Fruit fly (Drosophila melanogaster) whole organism, embryonic: ENCODE results near the gene Cyt-c1.

ENCODE experiments used
- Asciz ChIP-seq: fragments of 200-800 bp; sonication (Bioruptor generic); optimal IDR thresholded peaks from 2 replicates; lab custom pipeline; 2017; ENCODE audit warnings: missing biosample characterization, mild to moderate bottlenecking, missing genetic modification characterization, missing genetic modification reagents
- Atf-2 ChIP-seq: fragments of 200-800 bp; sonication (Bioruptor generic); optimal IDR thresholded peaks from 2 replicates; lab custom pipeline; 2016; ENCODE audit warnings: missing biosample characterization, missing genetic modification characterization
- Atf6 ChIP-seq: fragments of 200-800 bp; sonication (Bioruptor generic); IDR thresholded peaks from 2 replicates; pipeline ENCODE4 v1.3.6; 2022; ENCODE audit warnings: missing biosample characterization, missing genetic modification characterization
- BEAF-32 ChIP-seq: fragments of 200-800 bp; sonication (Bioruptor generic); optimal IDR thresholded peaks from 3 replicates; lab custom pipeline; 2017; ENCODE audit warnings: missing biosample characterization, missing genetic modification characterization, mild to moderate bottlenecking, moderate library complexity, missing genetic modification reagents
- CG10543 ChIP-seq: fragments of 200-800 bp; sonication (Bioruptor generic); optimal IDR thresholded peaks from 3 replicates; lab custom pipeline; 2017; ENCODE audit warnings: missing biosample characterization, mild to moderate bottlenecking, missing genetic modification characterization, moderate library complexity
- CG10565 ChIP-seq: fragments of 200-800 bp; sonication (Bioruptor generic); optimal IDR thresholded peaks from 3 replicates; lab custom pipeline; 2016; ENCODE audit warnings: missing biosample characterization, mild to moderate bottlenecking, missing genetic modification characterization
- CG12071 ChIP-seq: fragments of 200-800 bp; sonication (Bioruptor generic); optimal IDR thresholded peaks from 3 replicates; lab custom pipeline; 2018; ENCODE audit warnings: missing biosample characterization, mild to moderate bottlenecking, missing genetic modification characterization
- CG12236 ChIP-seq: fragments of 200-800 bp; sonication (Bioruptor generic); optimal IDR thresholded peaks from 2 replicates; lab custom pipeline; 2016; ENCODE audit warnings: missing biosample characterization, missing genetic modification characterization
- CG12942 ChIP-seq: fragments of 200-800 bp; sonication (Bioruptor generic); optimal IDR thresholded peaks from 3 replicates; lab custom pipeline; 2016; ENCODE audit warnings: missing biosample characterization, missing genetic modification characterization
- CG14441 ChIP-seq: fragments of 200-800 bp; sonication (Bioruptor generic); IDR thresholded peaks from 2 replicates; pipeline ENCODE4 v1.3.6; 2022; ENCODE audit warnings: missing biosample characterization, missing genetic modification characterization
- CG1602 ChIP-seq: fragments of 200-800 bp; sonication (Bioruptor generic); optimal IDR thresholded peaks from 3 replicates; lab custom pipeline; 2016; ENCODE audit warnings: missing biosample characterization, missing genetic modification characterization
- CG16863 ChIP-seq: fragments of 200-800 bp; sonication (Bioruptor generic); optimal IDR thresholded peaks from 3 replicates; lab custom pipeline; 2016; ENCODE audit warnings: missing biosample characterization, missing genetic modification characterization
- CG17328 ChIP-seq: fragments of 200-800 bp; sonication (Bioruptor generic); IDR thresholded peaks from 2 replicates; pipeline ENCODE4 v1.3.6; 2022; ENCODE audit warnings: missing biosample characterization, missing genetic modification characterization
- CG1792 ChIP-seq: fragments of 200-800 bp; sonication (Bioruptor generic); optimal IDR thresholded peaks from 2 replicates; lab custom pipeline; 2016; ENCODE audit warnings: missing biosample characterization, missing genetic modification characterization
- CG18599 ChIP-seq: fragments of 200-800 bp; sonication (Bioruptor generic); optimal IDR thresholded peaks from 3 replicates; lab custom pipeline; 2017; ENCODE audit warnings: missing biosample characterization, missing genetic modification characterization, mild to moderate bottlenecking, moderate library complexity, missing genetic modification reagents
- CG2712 ChIP-seq: fragments of 200-800 bp; optimal IDR thresholded peaks from 3 replicates; lab custom pipeline; 2019; ENCODE audit warnings: missing biosample characterization, mild to moderate bottlenecking, missing genetic modification characterization, moderate library complexity
- CG32532 ChIP-seq: fragments of 200-800 bp; sonication (Bioruptor generic); IDR thresholded peaks from 2 replicates; pipeline ENCODE4 v1.3.6; 2022; ENCODE audit warnings: missing biosample characterization, missing genetic modification characterization
- CG4730 ChIP-seq: fragments of 200-800 bp; sonication (Bioruptor generic); IDR thresholded peaks from 2 replicates; pipeline ENCODE4 v1.3.6; 2022; ENCODE audit warnings: missing biosample characterization, missing genetic modification characterization
- CG8281 ChIP-seq: fragments of 200-800 bp; sonication (Bioruptor generic); optimal IDR thresholded peaks from 2 replicates; lab custom pipeline; 2018; ENCODE audit warnings: missing biosample characterization, mild to moderate bottlenecking, missing genetic modification characterization, moderate library complexity
- CG9797 ChIP-seq: fragments of 200-800 bp; sonication (Bioruptor generic); optimal IDR thresholded peaks from 3 replicates; lab custom pipeline; 2018; ENCODE audit warnings: missing biosample characterization, mild to moderate bottlenecking, missing genetic modification characterization
- CkIIα-i1 ChIP-seq: fragments of 200-800 bp; sonication (Bioruptor generic); IDR thresholded peaks from 2 replicates; pipeline ENCODE4 v1.3.6; 2022; ENCODE audit warnings: missing biosample characterization, missing genetic modification characterization
- D19B ChIP-seq: fragments of 200-800 bp; sonication (Bioruptor generic); optimal IDR thresholded peaks from 2 replicates; lab custom pipeline; 2017; ENCODE audit warnings: missing biosample characterization, mild to moderate bottlenecking, missing genetic modification characterization
- Drgx ChIP-seq: fragments of 200-800 bp; sonication (Bioruptor generic); IDR thresholded peaks from 2 replicates; pipeline ENCODE4 v1.3.6; 2022; ENCODE audit warnings: missing biosample characterization, missing genetic modification characterization
- E2f1 ChIP-seq: fragments of 200-800 bp; sonication (Bioruptor generic); IDR thresholded peaks from 2 replicates; pipeline ENCODE4 v1.3.6; 2022; ENCODE audit warnings: missing biosample characterization, missing genetic modification characterization
- ERR ChIP-seq: fragments of 200-800 bp; sonication (Bioruptor generic); optimal IDR thresholded peaks from 2 replicates; lab custom pipeline; 2016; ENCODE audit warnings: missing biosample characterization, missing genetic modification characterization
- Gug ChIP-seq: fragments of 200-800 bp; sonication (Bioruptor generic); IDR thresholded peaks from 4 replicates; pipeline ENCODE4 v1.3.6; 2022; ENCODE audit warnings: missing biosample characterization, missing genetic modification characterization
- HLH3B ChIP-seq: fragments of 200-800 bp; sonication (Bioruptor generic); IDR thresholded peaks from 2 replicates; pipeline ENCODE4 v1.3.6; 2022; ENCODE audit warnings: missing biosample characterization, missing genetic modification characterization
- Med ChIP-seq: fragments of 200-800 bp; sonication (Bioruptor generic); peaks from one replicate; lab custom pipeline; 2016; ENCODE audit warnings: missing biosample characterization, missing genetic modification characterization, mild to moderate bottlenecking, inconsistent platforms, moderate library complexity
- PHDP ChIP-seq: fragments of 200-800 bp; sonication (Bioruptor generic); optimal IDR thresholded peaks from 3 replicates; lab custom pipeline; 2018; ENCODE audit warnings: missing biosample characterization, mild to moderate bottlenecking, missing genetic modification characterization, moderate library complexity
- Spps ChIP-seq: fragments of 200-800 bp; sonication (Bioruptor generic); optimal IDR thresholded peaks from 2 replicates; lab custom pipeline; 2018; ENCODE audit warnings: missing biosample characterization, mild to moderate bottlenecking, missing genetic modification characterization
- YL-1 ChIP-seq: fragments of 200-800 bp; sonication (Bioruptor generic); optimal IDR thresholded peaks from 3 replicates; lab custom pipeline; 2017; ENCODE audit warnings: missing biosample characterization, mild to moderate bottlenecking, missing genetic modification characterization
- amos ChIP-seq: fragments of 200-800 bp; sonication (Bioruptor generic); IDR thresholded peaks from 2 replicates; pipeline ENCODE4 v1.3.6; 2022; ENCODE audit warnings: missing biosample characterization, missing genetic modification characterization; ENCODE audit not compliant: partially characterized antibody
- ap ChIP-seq: fragments of 200-800 bp; sonication (Bioruptor generic); IDR thresholded peaks from 2 replicates; pipeline ENCODE4 v1.3.6; 2022; ENCODE audit warnings: missing biosample characterization, missing genetic modification characterization
- crol ChIP-seq: fragments of 200-800 bp; sonication (Bioruptor generic); IDR thresholded peaks from 2 replicates; pipeline ENCODE4 v1.3.6; 2022; ENCODE audit warnings: missing biosample characterization, missing genetic modification characterization
- dati ChIP-seq: fragments of 200-800 bp; sonication (Bioruptor generic); IDR thresholded peaks from 2 replicates; pipeline ENCODE4 v1.3.6; 2022; ENCODE audit warnings: missing biosample characterization, missing genetic modification characterization
- emc ChIP-seq: fragments of 200-800 bp; sonication (Bioruptor generic); optimal IDR thresholded peaks from 2 replicates; lab custom pipeline; 2016; ENCODE audit warnings: missing biosample characterization, missing genetic modification characterization
- en ChIP-seq: fragments of 200-800 bp; sonication (Bioruptor generic); optimal IDR thresholded peaks from 2 replicates; lab custom pipeline; 2016; ENCODE audit warnings: missing biosample characterization, missing genetic modification characterization
- exex ChIP-seq: fragments of 200-800 bp; sonication (Bioruptor generic); optimal IDR thresholded peaks from 4 replicates; lab custom pipeline; 2018; ENCODE audit warnings: missing biosample characterization, mild to moderate bottlenecking, missing genetic modification characterization, moderate library complexity
- grn ChIP-seq: fragments of 200-800 bp; sonication (Bioruptor generic); optimal IDR thresholded peaks from 3 replicates; lab custom pipeline; 2017; ENCODE audit warnings: missing biosample characterization, missing genetic modification characterization
- lab ChIP-seq: fragments of 200-800 bp; sonication (Bioruptor generic); optimal IDR thresholded peaks from 3 replicates; lab custom pipeline; 2017; ENCODE audit warnings: missing biosample characterization, missing genetic modification characterization, mild to moderate bottlenecking, moderate library complexity, missing genetic modification reagents
- lola ChIP-seq, 3 experiments: fragments of >200 bp in 2 of 3; fragments of 200-800 bp in 1 of 3; sonication (Bioruptor generic) in 1 of 3; optimal IDR thresholded peaks; 2 replicates each; lab custom pipeline; 2017 to 2019; ENCODE audit warnings: missing biosample characterization in 3 of 3, missing genetic modification characterization in 3 of 3, mild to moderate bottlenecking in 1 of 3, moderate library complexity in 1 of 3
- mirr ChIP-seq: fragments of 200-800 bp; sonication (Bioruptor generic); optimal IDR thresholded peaks from 3 replicates; lab custom pipeline; 2018; ENCODE audit warnings: missing biosample characterization, mild to moderate bottlenecking, missing genetic modification characterization
- nmo ChIP-seq: fragments of 200-800 bp; sonication (Bioruptor generic); optimal IDR thresholded peaks from 2 replicates; lab custom pipeline; 2018; ENCODE audit warnings: missing biosample characterization, mild to moderate bottlenecking, missing genetic modification characterization, moderate library complexity
- oc ChIP-seq: fragments of 200-800 bp; sonication (Bioruptor generic); optimal IDR thresholded peaks from 2 replicates; lab custom pipeline; 2018; ENCODE audit warnings: missing biosample characterization, mild to moderate bottlenecking, missing genetic modification characterization, moderate library complexity
- sens ChIP-seq: fragments of 200-800 bp; sonication (Bioruptor generic); peaks from one replicate; lab custom pipeline; 2016; ENCODE audit warnings: missing biosample characterization, missing genetic modification characterization
- sens-2 ChIP-seq: fragments of 200-800 bp; sonication (Bioruptor generic); IDR thresholded peaks from 2 replicates; pipeline ENCODE4 v1.3.6; 2022; ENCODE audit warnings: missing biosample characterization, missing genetic modification characterization
- vvl ChIP-seq: fragments of 200-800 bp; sonication (Bioruptor generic); IDR thresholded peaks from 2 replicates; pipeline ENCODE4 v1.3.6; 2022; ENCODE audit warnings: missing biosample characterization, missing genetic modification characterization
- zf30C ChIP-seq: fragments of 200-800 bp; sonication (Bioruptor generic); optimal IDR thresholded peaks from 3 replicates; lab custom pipeline; 2018; ENCODE audit warnings: missing biosample characterization, mild to moderate bottlenecking, missing genetic modification characterization

The Cyt-c1 gene

dm6 chr3L:5348987-5349386 is 11.0 kb upstream of the Cyt-c1 start:
- TF ChIP-seq nmo (GFP tag; lab: Kevin White, UChicago): no peak
- peak; percentile 84 for TF ChIP-seq CG8281 (tag; lab: Kevin White, UChicago)
- TF ChIP-seq lab (GFP tag; lab: Kevin White, UChicago): peak; percentile 30
- no peak for TF ChIP-seq CG10565 (GFP tag; lab: Kevin White, UChicago)
- TF ChIP-seq CG14441: no peak
- no peak for TF ChIP-seq en (GFP tag; lab: Kevin White, UChicago)
- no peak for TF ChIP-seq lola (GFP tag; optimal IDR thresholded peaks at IDR 0.05; lab: Kevin White, UChicago)
- no peak for TF ChIP-seq vvl (GFP tag; lab: Robert Waterston, UW)
- TF ChIP-seq CG1792 (GFP tag; lab: Kevin White, UChicago): no peak
- no peak for TF ChIP-seq CG12236
- no peak for TF ChIP-seq CG32532 (GFP tag; lab: Robert Waterston, UW)
- peak; percentile 2 for TF ChIP-seq CG18599 (GFP tag; lab: Kevin White, UChicago)
- TF ChIP-seq dati (GFP tag; lab: Robert Waterston, UW): no peak
- TF ChIP-seq CG1602 (GFP tag; lab: Kevin White, UChicago): no peak
- peak; percentile 45 for TF ChIP-seq Med (GFP tag; lab: Kevin White, UChicago)
- no peak for TF ChIP-seq Atf-2 (GFP tag; lab: Kevin White, UChicago)
- no peak for TF ChIP-seq crol (GFP tag; lab: Robert Waterston, UW)
- no peak for TF ChIP-seq CG9797 (GFP tag; lab: Kevin White, UChicago)
- TF ChIP-seq sens-2: no peak
- no peak for TF ChIP-seq CkIIα-i1 (GFP tag; lab: Robert Waterston, UW)
- TF ChIP-seq exex (tag; lab: Kevin White, UChicago): peak; percentile 75
- no peak for TF ChIP-seq zf30C (GFP tag; lab: Kevin White, UChicago)
- TF ChIP-seq PHDP (tag; lab: Kevin White, UChicago): no peak
- TF ChIP-seq mirr (GFP tag; lab: Kevin White, UChicago): peak; percentile 66
- TF ChIP-seq ERR: no peak
- no peak for TF ChIP-seq CG12942
- TF ChIP-seq amos (GFP tag; lab: Robert Waterston, UW): no peak
- TF ChIP-seq BEAF-32 (GFP tag; lab: Kevin White, UChicago): no peak
- no peak for TF ChIP-seq emc (GFP tag; lab: Kevin White, UChicago)
- no peak for TF ChIP-seq E2f1 (GFP tag; lab: Robert Waterston, UW)
- TF ChIP-seq CG10543: no peak
- no peak for TF ChIP-seq D19B (GFP tag; lab: Kevin White, UChicago)
- TF ChIP-seq Asciz (GFP tag; lab: Kevin White, UChicago): no peak
- no peak for TF ChIP-seq Spps
- TF ChIP-seq CG16863 (GFP tag; lab: Kevin White, UChicago): no peak
- peak; percentile 2 for TF ChIP-seq CG12071 (GFP tag; lab: Kevin White, UChicago)
- TF ChIP-seq CG17328: no peak
- TF ChIP-seq grn: peak; percentile 52
- no peak for TF ChIP-seq Gug

- TF ChIP-seq HLH3B (GFP tag; lab: Robert Waterston, UW): no peak
- TF ChIP-seq CG4730: 0 out of 2 replicates have a peak, but pooled peaks have one; percentile 12
- 0 out of 2 replicates have a peak, but pooled peaks have one; percentile 6 for TF ChIP-seq ap (GFP tag; lab: Robert Waterston, UW)
- TF ChIP-seq YL-1 (GFP tag; lab: Kevin White, UChicago): no peak
- TF ChIP-seq Atf6 (GFP tag; lab: Robert Waterston, UW): no peak
- TF ChIP-seq CG2712 (tag; lab: Kevin White, UChicago): peak; percentile 13
- no peak for TF ChIP-seq en (GFP tag; lab: Kevin White, UChicago)
- peak; percentile 58 for TF ChIP-seq Med (GFP tag; lab: Kevin White, UChicago)
- TF ChIP-seq Drgx (GFP tag; lab: Robert Waterston, UW): peak; percentile 46; the same call in 1 of the 2 replicates
- TF ChIP-seq sens (GFP tag; lab: Kevin White, UChicago): peak; percentile 18
- no peak for TF ChIP-seq oc (tag; lab: Kevin White, UChicago)
These were observed 10.2 kb upstream of the Cyt-c1 start for dm6 chr3L:5349751-5350310.
